Fruit fly (Drosophila melanogaster) whole organism, embryonic: ENCODE measurements around the gene CG14803.

Experiments used
- Adf1 ChIP-seq: fragments of 200-800 bp; sonication (Bioruptor generic); IDR thresholded peaks from 2 replicates; pipeline ENCODE4 v1.3.6; 2022; ENCODE audit warnings: missing biosample characterization, missing genetic modification characterization
- Atf3 ChIP-seq: fragments of 200-800 bp; sonication (Bioruptor generic); optimal IDR thresholded peaks from 3 replicates; lab custom pipeline; 2016; ENCODE audit warnings: missing biosample characterization, missing genetic modification characterization
- Awh ChIP-seq: fragments of 200-800 bp; sonication (Bioruptor generic); IDR thresholded peaks from 2 replicates; pipeline ENCODE4, ENCODE4 v1.3.6; 2022; ENCODE audit warnings: missing biosample characterization, missing genetic modification characterization
- BEAF-32 ChIP-seq: fragments of 200-800 bp; sonication (Bioruptor generic); optimal IDR thresholded peaks from 3 replicates; lab custom pipeline; 2017; ENCODE audit warnings: missing biosample characterization, missing genetic modification characterization, mild to moderate bottlenecking, moderate library complexity, missing genetic modification reagents
- CG10462 ChIP-seq: fragments of 200-800 bp; sonication (Bioruptor generic); optimal IDR thresholded peaks from 2 replicates; lab custom pipeline; 2016; ENCODE audit warnings: missing biosample characterization, missing genetic modification characterization
- CG10565 ChIP-seq: fragments of 200-800 bp; sonication (Bioruptor generic); optimal IDR thresholded peaks from 3 replicates; lab custom pipeline; 2016; ENCODE audit warnings: missing biosample characterization, mild to moderate bottlenecking, missing genetic modification characterization
- CG10654 ChIP-seq: fragments of 200-800 bp; sonication (Bioruptor generic); optimal IDR thresholded peaks from 2 replicates; lab custom pipeline; 2016; ENCODE audit warnings: missing biosample characterization, missing genetic modification characterization
- CG11398 ChIP-seq: fragments of 200-800 bp; sonication (Bioruptor generic); optimal IDR thresholded peaks from 2 replicates; lab custom pipeline; 2016; ENCODE audit warnings: missing biosample characterization, missing genetic modification characterization
- CG11696 ChIP-seq: fragments of 200-800 bp; sonication (Bioruptor generic); IDR thresholded peaks from 2 replicates; pipeline ENCODE4 v1.3.6; 2022; ENCODE audit warnings: missing biosample characterization, missing genetic modification characterization
- CG12769 ChIP-seq: fragments of 200-800 bp; sonication (Bioruptor generic); optimal IDR thresholded peaks from 2 replicates; lab custom pipeline; 2019; ENCODE audit warnings: missing biosample characterization, mild to moderate bottlenecking, missing genetic modification characterization, moderate library complexity
- CG14860 ChIP-seq: fragments of 200-800 bp; sonication (Bioruptor generic); IDR thresholded peaks from 3 replicates; pipeline ENCODE4 v1.3.6; 2022; ENCODE audit warnings: missing biosample characterization, missing genetic modification characterization; ENCODE audit not compliant: partially characterized antibody
- CG3065 ChIP-seq: fragments of 200-800 bp; sonication (Bioruptor generic); optimal IDR thresholded peaks from 2 replicates; lab custom pipeline; 2016; ENCODE audit warnings: missing biosample characterization, missing genetic modification characterization
- CG3281 ChIP-seq: fragments of 200-800 bp; sonication (Bioruptor generic); optimal IDR thresholded peaks from 3 replicates; lab custom pipeline; 2017; ENCODE audit warnings: missing biosample characterization, mild to moderate bottlenecking, missing genetic modification characterization
- CG3838 ChIP-seq: fragments of 200-800 bp; sonication (Bioruptor generic); optimal IDR thresholded peaks from 3 replicates; lab custom pipeline; 2016; ENCODE audit warnings: missing biosample characterization, missing genetic modification characterization
- CG42726 ChIP-seq: fragments of 200-800 bp; sonication (Bioruptor generic); IDR thresholded peaks from 2 replicates; pipeline ENCODE4 v1.3.6; 2022; ENCODE audit warnings: missing biosample characterization, missing genetic modification characterization; ENCODE audit not compliant: partially characterized antibody
- CG4282 ChIP-seq: fragments of 200-800 bp; sonication (Bioruptor generic); optimal IDR thresholded peaks from 2 replicates; lab custom pipeline; 2016; ENCODE audit warnings: missing biosample characterization, missing genetic modification characterization
- CG8089 ChIP-seq: fragments of 200-800 bp; sonication (Bioruptor generic); optimal IDR thresholded peaks from 3 replicates; lab custom pipeline; 2016; ENCODE audit warnings: missing biosample characterization, missing genetic modification characterization
- CG8765 ChIP-seq: fragments of 200-800 bp; sonication (Bioruptor generic); IDR thresholded peaks from 2 replicates; pipeline ENCODE4 v1.3.6; 2022; ENCODE audit warnings: missing biosample characterization, missing genetic modification characterization
- CG8944 ChIP-seq: fragments of 200-800 bp; sonication (Bioruptor generic); optimal IDR thresholded peaks from 3 replicates; lab custom pipeline; 2016; ENCODE audit warnings: missing biosample characterization, missing genetic modification characterization
- CG9797 ChIP-seq: fragments of 200-800 bp; sonication (Bioruptor generic); optimal IDR thresholded peaks from 3 replicates; lab custom pipeline; 2018; ENCODE audit warnings: missing biosample characterization, mild to moderate bottlenecking, missing genetic modification characterization
- D19B ChIP-seq: fragments of 200-800 bp; sonication (Bioruptor generic); optimal IDR thresholded peaks from 2 replicates; lab custom pipeline; 2017; ENCODE audit warnings: missing biosample characterization, mild to moderate bottlenecking, missing genetic modification characterization
- Dp ChIP-seq: fragments of 200-800 bp; sonication (Bioruptor generic); optimal IDR thresholded peaks from 2 replicates; lab custom pipeline; 2018; ENCODE audit warnings: missing biosample characterization, mild to moderate bottlenecking, missing genetic modification characterization, moderate library complexity
- Lhr ChIP-seq: fragments of 200-800 bp; sonication (Bioruptor generic); optimal IDR thresholded peaks from 3 replicates; lab custom pipeline; 2017; ENCODE audit warnings: mild to moderate bottlenecking, missing biosample characterization, missing genetic modification reagents, missing genetic modification characterization
- Meics ChIP-seq: fragments of 200-800 bp; sonication (Bioruptor generic); optimal IDR thresholded peaks from 2 replicates; lab custom pipeline; 2017; ENCODE audit warnings: missing biosample characterization, mild to moderate bottlenecking, missing genetic modification characterization
- Nf-YA ChIP-seq: fragments of 200-800 bp; sonication (Bioruptor generic); IDR thresholded peaks from 2 replicates; pipeline ENCODE4 v1.3.6; 2022; ENCODE audit warnings: missing biosample characterization, missing genetic modification characterization
- Nf-YC ChIP-seq: fragments of 200-800 bp; optimal IDR thresholded peaks from 3 replicates; lab custom pipeline; 2019; ENCODE audit warnings: missing biosample characterization, mild to moderate bottlenecking, missing genetic modification characterization, moderate library complexity
- Side ChIP-seq: fragments of 200-800 bp; sonication (Bioruptor generic); optimal IDR thresholded peaks from 2 replicates; lab custom pipeline; 2016; ENCODE audit warnings: missing biosample characterization, missing genetic modification characterization
- Six4 ChIP-seq: fragments of 200-800 bp; sonication (Bioruptor generic); optimal IDR thresholded peaks from 2 replicates; lab custom pipeline; 2016; ENCODE audit warnings: missing biosample characterization, missing genetic modification characterization
- Sox100B ChIP-seq: fragments of 200-800 bp; sonication (Bioruptor generic); optimal IDR thresholded peaks from 3 replicates; lab custom pipeline; 2018; ENCODE audit warnings: missing biosample characterization, mild to moderate bottlenecking, missing genetic modification characterization
- Trl ChIP-seq, 3 experiments: fragments of >200 bp in 2 of 3; fragments of 200-800 bp in 1 of 3; sonication (Bioruptor generic) in 1 of 3; optimal IDR thresholded peaks; 2 replicates in 1 of 3; 3 replicates in 2 of 3; lab custom pipeline; 2016 to 2017; ENCODE audit warnings: missing biosample characterization in 1 of 3, missing genetic modification characterization in 1 of 3
- al ChIP-seq: fragments of 200-800 bp; sonication (Bioruptor generic); IDR thresholded peaks from 2 replicates; pipeline ENCODE4 v1.3.6; 2022; ENCODE audit warnings: missing biosample characterization, missing genetic modification characterization
- bsh ChIP-seq, 2 experiments: fragments of 200-800 bp; sonication (Bioruptor generic); optimal IDR thresholded peaks; 2 replicates each; lab custom pipeline; 2017 to 2018; ENCODE audit warnings: mild to moderate bottlenecking in 2 of 2, missing biosample characterization in 2 of 2, missing genetic modification characterization in 2 of 2, moderate library complexity in 1 of 2
- caup ChIP-seq: fragments of 200-800 bp; sonication (Bioruptor generic); optimal IDR thresholded peaks from 3 replicates; lab custom pipeline; 2017; ENCODE audit warnings: missing biosample characterization, mild to moderate bottlenecking, missing genetic modification characterization, moderate library complexity; ENCODE audit not compliant: severe bottlenecking
- emc ChIP-seq: fragments of 200-800 bp; sonication (Bioruptor generic); optimal IDR thresholded peaks from 2 replicates; lab custom pipeline; 2016; ENCODE audit warnings: missing biosample characterization, missing genetic modification characterization
- ewg ChIP-seq: fragments of 200-800 bp; sonication (Bioruptor generic); optimal IDR thresholded peaks from 3 replicates; lab custom pipeline; 2017; ENCODE audit warnings: mild to moderate bottlenecking, missing biosample characterization, missing genetic modification reagents, missing genetic modification characterization
- exex ChIP-seq: fragments of 200-800 bp; sonication (Bioruptor generic); optimal IDR thresholded peaks from 4 replicates; lab custom pipeline; 2018; ENCODE audit warnings: missing biosample characterization, mild to moderate bottlenecking, missing genetic modification characterization, moderate library complexity
- eyg ChIP-seq: fragments of 200-800 bp; sonication (Bioruptor generic); optimal IDR thresholded peaks from 3 replicates; lab custom pipeline; 2016; ENCODE audit warnings: missing biosample characterization, missing genetic modification characterization
- gsb ChIP-seq: fragments of 200-800 bp; sonication (Bioruptor generic); IDR thresholded peaks from 2 replicates; pipeline ENCODE4 v1.3.6; 2022; ENCODE audit warnings: missing biosample characterization, missing genetic modification characterization
- jigr1 ChIP-seq: fragments of 200-800 bp; sonication (Bioruptor generic); IDR thresholded peaks from 3 replicates; pipeline ENCODE4 v1.3.6; 2022; ENCODE audit warnings: missing biosample characterization, missing genetic modification characterization
- nerfin-1 ChIP-seq: fragments of 200-800 bp; sonication (Bioruptor generic); optimal IDR thresholded peaks from 3 replicates; lab custom pipeline; 2019; ENCODE audit warnings: missing biosample characterization, mild to moderate bottlenecking, missing genetic modification characterization, moderate library complexity
- row ChIP-seq: fragments of 200-800 bp; sonication (Bioruptor generic); IDR thresholded peaks from 3 replicates; pipeline ENCODE4 v1.3.6; 2022; ENCODE audit warnings: missing biosample characterization, missing genetic modification characterization
- sens-2 ChIP-seq: fragments of 200-800 bp; sonication (Bioruptor generic); IDR thresholded peaks from 2 replicates; pipeline ENCODE4 v1.3.6; 2022; ENCODE audit warnings: missing biosample characterization, missing genetic modification characterization
- sim ChIP-seq: fragments of 200-800 bp; sonication (Bioruptor generic); IDR thresholded peaks from 2 replicates; pipeline ENCODE4 v1.3.6; 2022; ENCODE audit warnings: missing biosample characterization, missing genetic modification characterization
- sima ChIP-seq: fragments of 200-800 bp; sonication (Bioruptor generic); optimal IDR thresholded peaks from 2 replicates; lab custom pipeline; 2016; ENCODE audit warnings: missing biosample characterization, missing genetic modification characterization
- stwl ChIP-seq: fragments of 200-800 bp; sonication (Bioruptor generic); optimal IDR thresholded peaks from 3 replicates; lab custom pipeline; 2018; ENCODE audit warnings: missing biosample characterization, mild to moderate bottlenecking, missing genetic modification characterization, moderate library complexity
- wdn ChIP-seq: fragments of 200-800 bp; sonication (Bioruptor generic); IDR thresholded peaks from 2 replicates; pipeline ENCODE4 v1.3.6; 2022; ENCODE audit warnings: missing biosample characterization, missing genetic modification characterization
- zen2 ChIP-seq: fragments of 200-800 bp; sonication (Bioruptor generic); IDR thresholded peaks from 3 replicates; pipeline ENCODE4 v1.3.6; 2022; ENCODE audit warnings: missing biosample characterization, missing genetic modification characterization; ENCODE audit not compliant: partially characterized antibody
- zfh2 ChIP-seq: fragments of 200-800 bp; sonication (Bioruptor generic); optimal IDR thresholded peaks from 2 replicates; lab custom pipeline; 2016; ENCODE audit warnings: missing biosample characterization, missing genetic modification characterization

The CG14803 gene

DNA sequence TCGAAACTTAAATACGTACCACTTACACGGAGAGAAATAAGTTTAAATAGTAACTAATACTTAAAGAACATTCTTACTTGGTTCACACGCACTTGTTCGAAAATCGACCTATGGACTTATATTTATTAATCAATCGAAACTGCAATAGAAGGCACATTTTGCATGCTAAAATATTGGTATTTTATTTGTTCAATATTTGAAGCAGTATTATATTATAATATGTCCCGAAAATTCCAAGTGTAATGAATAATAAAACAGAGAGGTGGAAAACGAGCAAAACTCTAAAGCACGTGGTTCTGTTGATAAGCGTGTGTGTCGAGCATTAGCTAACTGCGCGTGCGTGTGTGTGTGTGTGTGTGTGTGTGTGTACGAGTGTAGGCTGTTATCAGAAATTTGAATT, 18.8 kb upstream of the CG14803 start (continued):
- TF ChIP-seq Trl (optimal IDR thresholded peaks at IDR 0.05; lab: Kevin White, UChicago) (no peak), Trl (GFP tag; optimal IDR thresholded peaks at IDR 0.05; lab: Kevin White, UChicago) (peak; percentile 74), BEAF-32 (GFP tag; lab: Kevin White, UChicago) (no peak), sim (GFP tag; lab: Robert Waterston, UW) (peak; percentile 43; the same call in 1 of the 2 replicates), CG3065 (GFP tag; lab: Kevin White, UChicago) (peak; percentile 5), sens-2 (peak; percentile 58), CG10565 (GFP tag; lab: Kevin White, UChicago) (peak; percentile 26), CG10654 (GFP tag; lab: Kevin White, UChicago) (peak; percentile 67), Adf1 (GFP tag; lab: Robert Waterston, UW) (peak; percentile 69), sima (GFP tag; lab: Kevin White, UChicago) (no peak), CG14860 (GFP tag; lab: Robert Waterston, UW) (no peak), gsb (peak; percentile 44; the same call in 1 of the 2 replicates), Six4 (GFP tag; lab: Kevin White, UChicago) (peak; percentile 61), Meics (GFP tag; lab: Kevin White, UChicago) (peak; percentile 94), CG8944 (GFP tag; lab: Kevin White, UChicago) (peak; percentile 43), stwl (tag; lab: Kevin White, UChicago) (no peak), nerfin-1 (tag; lab: Kevin White, UChicago) (peak; percentile 71), wdn (GFP tag; lab: Robert Waterston, UW) (peak; percentile 77), CG11696 (GFP tag; lab: Robert Waterston, UW) (peak; percentile 30; the same call in 1 of the 2 replicates), D19B (GFP tag; lab: Kevin White, UChicago) (peak; percentile 85), row (GFP tag; lab: Robert Waterston, UW) (peak; percentile 94), zfh2 (peak; percentile 83), CG4282 (GFP tag; lab: Kevin White, UChicago) (peak; percentile 11), CG42726 (GFP tag; lab: Robert Waterston, UW) (no peak), CG12769 (peak; percentile 95), Lhr (GFP tag; lab: Kevin White, UChicago) (no peak), exex (tag; lab: Kevin White, UChicago) (peak; percentile 89), Awh (GFP tag; lab: Robert Waterston, UW) (peak; percentile 58), al (GFP tag; lab: Robert Waterston, UW) (peak; percentile 72), CG9797 (GFP tag; lab: Kevin White, UChicago) (no peak), emc (GFP tag; lab: Kevin White, UChicago) (peak; percentile 43), bsh (GFP tag; optimal IDR thresholded peaks at IDR 0.05; lab: Kevin White, UChicago) (peak in 1 of 2 experiments; percentile 82), ewg (GFP tag; lab: Kevin White, UChicago) (peak; percentile 58), Atf3 (GFP tag; lab: Kevin White, UChicago) (peak; percentile 36), CG3281 (peak; percentile 94), jigr1 (GFP tag; lab: Robert Waterston, UW) (peak; percentile 27; the same call in 1 of the 3 replicates), Dp (GFP tag; lab: Kevin White, UChicago) (no peak), CG10462 (GFP tag; lab: Kevin White, UChicago) (peak; percentile 53), Nf-YA (no peak), caup (peak; percentile 90), CG8765 (GFP tag; lab: Robert Waterston, UW) (no peak), Nf-YC (tag; lab: Kevin White, UChicago) (peak; percentile 66), CG3838 (GFP tag; lab: Kevin White, UChicago) (peak; percentile 66), eyg (peak; percentile 44), CG8089 (GFP tag; lab: Kevin White, UChicago) (peak; percentile 44), zen2 (GFP tag; lab: Robert Waterston, UW) (no peak), CG11398 (GFP tag; lab: Kevin White, UChicago) (peak; percentile 35), Sox100B (GFP tag; lab: Kevin White, UChicago) (peak; percentile 81), Side (GFP tag; lab: Kevin White, UChicago) (peak; percentile 68)
